Fruit fly (Drosophila melanogaster) whole organism, embryonic: ENCODE data around the gene CG8112.

Experiments
- Asciz ChIP-seq: fragments of 200-800 bp; sonication (Bioruptor generic); optimal IDR thresholded peaks from 2 replicates; lab custom pipeline; 2017; ENCODE audit warnings: missing biosample characterization, mild to moderate bottlenecking, missing genetic modification characterization, missing genetic modification reagents
- Atf6 ChIP-seq: fragments of 200-800 bp; sonication (Bioruptor generic); IDR thresholded peaks from 2 replicates; pipeline ENCODE4 v1.3.6; 2022; ENCODE audit warnings: missing biosample characterization, missing genetic modification characterization
- Bteb2 ChIP-seq: fragments of 200-800 bp; sonication (Bioruptor generic); optimal IDR thresholded peaks from 2 replicates; lab custom pipeline; 2016; ENCODE audit warnings: missing biosample characterization, missing genetic modification characterization
- C15 ChIP-seq: fragments of 200-800 bp; sonication (Bioruptor generic); IDR thresholded peaks from 3 replicates; pipeline ENCODE4 v1.3.6; 2022; ENCODE audit warnings: missing biosample characterization, missing genetic modification characterization
- CG11093 ChIP-seq: fragments of 200-800 bp; sonication (Bioruptor generic); IDR thresholded peaks from 3 replicates; pipeline ENCODE4 v1.3.6; 2022; ENCODE audit warnings: missing biosample characterization, missing genetic modification characterization
- CG1233 ChIP-seq: fragments of 200-800 bp; sonication (Bioruptor generic); optimal IDR thresholded peaks from 4 replicates; lab custom pipeline; 2018; ENCODE audit warnings: missing biosample characterization, mild to moderate bottlenecking, missing genetic modification characterization
- CG13123 ChIP-seq: fragments of 200-800 bp; sonication (Bioruptor generic); optimal IDR thresholded peaks from 2 replicates; lab custom pipeline; 2016; ENCODE audit warnings: missing biosample characterization, missing genetic modification characterization
- CG13624 ChIP-seq: fragments of 200-800 bp; sonication (Bioruptor generic); optimal IDR thresholded peaks from 2 replicates; lab custom pipeline; 2016; ENCODE audit warnings: missing biosample characterization, missing genetic modification characterization
- CG15479 ChIP-seq: fragments of 200-800 bp; sonication (Bioruptor generic); optimal IDR thresholded peaks from 3 replicates; lab custom pipeline; 2019; ENCODE audit warnings: missing biosample characterization, mild to moderate bottlenecking, missing genetic modification characterization, moderate library complexity
- CG15601 ChIP-seq: fragments of 200-800 bp; sonication (Bioruptor generic); optimal IDR thresholded peaks from 3 replicates; lab custom pipeline; 2019; ENCODE audit warnings: missing biosample characterization, mild to moderate bottlenecking, missing genetic modification characterization, moderate library complexity
- CG17829 ChIP-seq: fragments of 200-800 bp; optimal IDR thresholded peaks from 2 replicates; lab custom pipeline; 2019; ENCODE audit warnings: missing biosample characterization, mild to moderate bottlenecking, missing genetic modification characterization, moderate library complexity
- CG18476 ChIP-seq: fragments of 200-800 bp; sonication (Bioruptor generic); optimal IDR thresholded peaks from 2 replicates; lab custom pipeline; 2016; ENCODE audit warnings: missing biosample characterization, mild to moderate bottlenecking, missing genetic modification characterization
- CG2199 ChIP-seq: fragments of 200-800 bp; sonication (Bioruptor generic); IDR thresholded peaks from 3 replicates; pipeline ENCODE4 v1.3.6; 2022; ENCODE audit warnings: missing biosample characterization, missing genetic modification characterization
- CG2875 ChIP-seq: fragments of 200-800 bp; sonication (Bioruptor generic); optimal IDR thresholded peaks from 2 replicates; lab custom pipeline; 2017; ENCODE audit warnings: missing biosample characterization, mild to moderate bottlenecking, missing genetic modification characterization, missing genetic modification reagents
- CG31224 ChIP-seq: fragments of 200-800 bp; sonication (Bioruptor generic); IDR thresholded peaks from 2 replicates; pipeline ENCODE4 v1.3.6; 2022; ENCODE audit warnings: missing biosample characterization, missing genetic modification characterization
- CG3726 ChIP-seq: fragments of 200-800 bp; sonication (Bioruptor generic); IDR thresholded peaks from 3 replicates; pipeline ENCODE4, ENCODE4 v1.3.6; 2022; ENCODE audit warnings: missing biosample characterization, missing genetic modification characterization
- CG42726 ChIP-seq: fragments of 200-800 bp; sonication (Bioruptor generic); IDR thresholded peaks from 2 replicates; pipeline ENCODE4 v1.3.6; 2022; ENCODE audit warnings: missing biosample characterization, missing genetic modification characterization; ENCODE audit not compliant: partially characterized antibody
- CG4328 ChIP-seq: fragments of 200-800 bp; sonication (Bioruptor generic); optimal IDR thresholded peaks from 3 replicates; lab custom pipeline; 2017; ENCODE audit warnings: missing biosample characterization, missing genetic modification reagents, missing genetic modification characterization
- CG4707 ChIP-seq: fragments of 200-800 bp; sonication (Bioruptor generic); optimal IDR thresholded peaks from 2 replicates; lab custom pipeline; 2018; ENCODE audit warnings: missing biosample characterization, mild to moderate bottlenecking, missing genetic modification characterization, moderate library complexity
- CG7928 ChIP-seq: fragments of 200-800 bp; sonication (Bioruptor generic); optimal IDR thresholded peaks from 2 replicates; lab custom pipeline; 2017; ENCODE audit warnings: missing biosample characterization, mild to moderate bottlenecking, missing genetic modification characterization
- Chrac-16 ChIP-seq: fragments of 200-800 bp; sonication (Bioruptor generic); optimal IDR thresholded peaks from 3 replicates; lab custom pipeline; 2016; ENCODE audit warnings: missing biosample characterization, missing genetic modification characterization
- CkIIα-i1 ChIP-seq: fragments of 200-800 bp; sonication (Bioruptor generic); IDR thresholded peaks from 2 replicates; pipeline ENCODE4 v1.3.6; 2022; ENCODE audit warnings: missing biosample characterization, missing genetic modification characterization
- Dbx ChIP-seq: fragments of 200-800 bp; sonication (Bioruptor generic); IDR thresholded peaks from 3 replicates; pipeline ENCODE4 v1.3.6; 2022; ENCODE audit warnings: missing biosample characterization, missing genetic modification characterization
- Dll ChIP-seq: fragments of 200-800 bp; sonication (Bioruptor generic); IDR thresholded peaks from 4 replicates; pipeline ENCODE4 v1.3.6; 2022; ENCODE audit warnings: missing biosample characterization, missing genetic modification characterization; ENCODE audit not compliant: partially characterized antibody
- Eip74EF ChIP-seq, 2 experiments: fragments of 200-800 bp in 1 of 2; fragments of >200 bp in 1 of 2; sonication (Bioruptor generic) in 1 of 2; optimal IDR thresholded peaks; 2 replicates each; lab custom pipeline; 2017 to 2019; ENCODE audit warnings: missing biosample characterization in 2 of 2, missing genetic modification characterization in 2 of 2, mild to moderate bottlenecking in 1 of 2, moderate library complexity in 1 of 2
- Fer2 ChIP-seq: fragments of 200-800 bp; sonication (Bioruptor generic); optimal IDR thresholded peaks from 2 replicates; lab custom pipeline; 2018; ENCODE audit warnings: missing biosample characterization, mild to moderate bottlenecking, missing genetic modification characterization, moderate library complexity
- H15 ChIP-seq: fragments of 200-800 bp; sonication (Bioruptor generic); IDR thresholded peaks from 3 replicates; pipeline ENCODE4 v1.3.6; 2022; ENCODE audit warnings: missing biosample characterization, missing genetic modification characterization
- HLH3B ChIP-seq: fragments of 200-800 bp; sonication (Bioruptor generic); IDR thresholded peaks from 2 replicates; pipeline ENCODE4 v1.3.6; 2022; ENCODE audit warnings: missing biosample characterization, missing genetic modification characterization
- Hr39 ChIP-seq: fragments of >200 bp; optimal IDR thresholded peaks from 2 replicates; lab custom pipeline; 2017
- Mes4 ChIP-seq: fragments of 200-800 bp; sonication (Bioruptor generic); optimal IDR thresholded peaks from 2 replicates; lab custom pipeline; 2016; ENCODE audit warnings: missing biosample characterization, missing genetic modification characterization
- NFAT ChIP-seq: fragments of 200-800 bp; sonication (Bioruptor generic); IDR thresholded peaks from 2 replicates; pipeline ENCODE4 v1.3.6; 2022; ENCODE audit warnings: missing biosample characterization, missing genetic modification characterization
- Nf-YB ChIP-seq: fragments of 200-800 bp; sonication (Bioruptor generic); optimal IDR thresholded peaks from 3 replicates; lab custom pipeline; 2019; ENCODE audit warnings: missing biosample characterization, mild to moderate bottlenecking, missing genetic modification characterization, moderate library complexity
- Pdp1 ChIP-seq, 2 experiments: fragments of 200-800 bp; sonication (Bioruptor generic); optimal IDR thresholded peaks; 3 replicates each; lab custom pipeline; 2016; ENCODE audit warnings: missing biosample characterization in 2 of 2, missing genetic modification characterization in 2 of 2, mild to moderate bottlenecking in 1 of 2, moderate library complexity in 1 of 2
- Rfx ChIP-seq: fragments of 200-800 bp; sonication (Bioruptor generic); IDR thresholded peaks from 2 replicates; pipeline ENCODE4 v1.3.6; 2022; ENCODE audit warnings: missing biosample characterization, missing genetic modification characterization
- Usf ChIP-seq: fragments of 200-800 bp; sonication (Bioruptor generic); optimal IDR thresholded peaks from 2 replicates; lab custom pipeline; 2017; ENCODE audit warnings: missing genotype, missing biosample characterization, missing genetic modification characterization
- ara ChIP-seq: fragments of 200-800 bp; sonication (Bioruptor generic); IDR thresholded peaks from 2 replicates; pipeline ENCODE4 v1.3.6; 2022; ENCODE audit warnings: missing biosample characterization, missing genetic modification characterization
- ase ChIP-seq: fragments of 200-800 bp; sonication (Bioruptor generic); IDR thresholded peaks from 3 replicates; pipeline ENCODE4 v1.3.6; 2022; ENCODE audit warnings: missing biosample characterization, missing genetic modification characterization
- en ChIP-seq: fragments of 200-800 bp; sonication (Bioruptor generic); optimal IDR thresholded peaks from 2 replicates; lab custom pipeline; 2016; ENCODE audit warnings: missing biosample characterization, missing genetic modification characterization
- ewg ChIP-seq: fragments of 200-800 bp; sonication (Bioruptor generic); optimal IDR thresholded peaks from 3 replicates; lab custom pipeline; 2017; ENCODE audit warnings: mild to moderate bottlenecking, missing biosample characterization, missing genetic modification reagents, missing genetic modification characterization
- eyg ChIP-seq: fragments of 200-800 bp; sonication (Bioruptor generic); optimal IDR thresholded peaks from 3 replicates; lab custom pipeline; 2016; ENCODE audit warnings: missing biosample characterization, missing genetic modification characterization
- ken ChIP-seq: fragments of 200-800 bp; sonication (Bioruptor generic); IDR thresholded peaks from 3 replicates; pipeline ENCODE4 v1.3.6; 2022; ENCODE audit warnings: missing biosample characterization, missing genetic modification characterization
- klu ChIP-seq: fragments of 200-800 bp; sonication (Bioruptor generic); IDR thresholded peaks from 2 replicates; pipeline ENCODE4 v1.3.6; 2022; ENCODE audit warnings: missing biosample characterization, missing genetic modification characterization
- phol ChIP-seq: fragments of 200-800 bp; sonication (Bioruptor generic); optimal IDR thresholded peaks from 3 replicates; lab custom pipeline; 2018; ENCODE audit warnings: missing biosample characterization, mild to moderate bottlenecking, missing genetic modification characterization, moderate library complexity
- ranshi ChIP-seq: fragments of 200-800 bp; sonication (Bioruptor generic); IDR thresholded peaks from 2 replicates; pipeline ENCODE4 v1.3.6; 2022; ENCODE audit warnings: missing biosample characterization, missing genetic modification characterization
- repo ChIP-seq: fragments of 200-800 bp; sonication (Bioruptor generic); optimal IDR thresholded peaks from 2 replicates; lab custom pipeline; 2016; ENCODE audit warnings: missing biosample characterization, missing genetic modification characterization
- tna ChIP-seq: fragments of 200-800 bp; sonication (Bioruptor generic); IDR thresholded peaks from 2 replicates; pipeline ENCODE4 v1.3.6; 2022; ENCODE audit warnings: missing biosample characterization, missing genetic modification characterization; ENCODE audit not compliant: partially characterized antibody
- ttk ChIP-seq: fragments of 200-800 bp; sonication (Bioruptor generic); IDR thresholded peaks from 2 replicates; pipeline ENCODE4 v2.1.2; 2022; ENCODE audit warnings: missing biosample characterization, missing genetic modification characterization
- wdn ChIP-seq: fragments of 200-800 bp; sonication (Bioruptor generic); IDR thresholded peaks from 2 replicates; pipeline ENCODE4 v1.3.6; 2022; ENCODE audit warnings: missing biosample characterization, missing genetic modification characterization
- zen2 ChIP-seq: fragments of 200-800 bp; sonication (Bioruptor generic); IDR thresholded peaks from 3 replicates; pipeline ENCODE4 v1.3.6; 2022; ENCODE audit warnings: missing biosample characterization, missing genetic modification characterization; ENCODE audit not compliant: partially characterized antibody

The CG8112 gene

DNA sequence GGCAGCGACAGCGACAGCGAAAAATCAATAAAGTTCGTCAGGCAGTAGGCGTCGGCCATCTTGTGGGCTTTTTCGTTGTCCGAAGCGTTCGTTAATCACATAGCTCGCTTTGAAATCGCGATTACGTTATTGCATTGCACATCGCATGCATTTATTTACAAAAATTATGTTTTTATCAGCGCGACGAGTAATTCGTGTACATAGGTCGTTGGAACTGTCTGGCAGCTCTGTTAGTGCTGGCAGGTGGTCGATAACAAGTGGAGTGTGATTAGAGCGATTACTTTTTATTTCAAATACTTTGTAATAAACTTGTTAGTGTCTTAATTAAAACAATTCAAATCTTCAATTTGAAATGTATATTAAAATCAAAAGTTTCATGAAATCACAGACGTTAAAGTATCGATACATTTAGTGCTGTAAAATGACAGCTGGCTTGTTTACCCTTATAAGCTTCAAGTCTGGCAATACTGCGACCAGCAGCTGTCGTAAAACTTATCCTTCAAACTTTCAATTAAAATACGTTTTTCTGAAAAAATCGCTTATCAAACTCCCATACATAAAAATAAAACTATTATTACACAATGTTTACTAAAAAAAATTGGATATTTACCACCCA is 49.0 kb upstream of the CG8112 start, which contains the start of gene CG8032 (continued):
- TF ChIP-seq CG15601 (tag; lab: Kevin White, UChicago) (peak; percentile 41), eyg (peak; percentile 31), CG3726 (no peak), Pdp1 (GFP tag; optimal IDR thresholded peaks at IDR 0.05; lab: Kevin White, UChicago) (peak; percentile 15 to 47), repo (GFP tag; lab: Kevin White, UChicago) (no peak), CG2199 (GFP tag; lab: Robert Waterston, UW) (no peak), CkIIα-i1 (GFP tag; lab: Robert Waterston, UW) (no peak), H15 (GFP tag; lab: Robert Waterston, UW) (peak; percentile 22; the same call in 1 of the 3 replicates), CG15479 (GFP tag; lab: Kevin White, UChicago) (no peak), CG7928 (no peak), CG4707 (GFP tag; lab: Kevin White, UChicago) (no peak), CG2875 (GFP tag; lab: Kevin White, UChicago) (no peak), CG11093 (GFP tag; lab: Robert Waterston, UW) (no peak), CG18476 (GFP tag; lab: Kevin White, UChicago) (peak; percentile 36), CG13624 (GFP tag; lab: Kevin White, UChicago) (peak; percentile 57), Fer2 (tag; lab: Kevin White, UChicago) (no peak), Usf (GFP tag; lab: Kevin White, UChicago) (no peak), CG17829 (tag; lab: Kevin White, UChicago) (peak; percentile 52), Asciz (GFP tag; lab: Kevin White, UChicago) (no peak), CG4328 (GFP tag; lab: Kevin White, UChicago) (peak; percentile 53), CG13123 (GFP tag; lab: Kevin White, UChicago) (peak; percentile 7), ewg (GFP tag; lab: Kevin White, UChicago) (no peak), Atf6 (GFP tag; lab: Robert Waterston, UW) (peak; percentile 39; the same call in 1 of the 2 replicates), Dll (peak; percentile 78), wdn (GFP tag; lab: Robert Waterston, UW) (no peak), Mes4 (GFP tag; lab: Kevin White, UChicago) (peak; percentile 38), CG1233 (no peak), Rfx (GFP tag; lab: Robert Waterston, UW) (peak; percentile 50), zen2 (GFP tag; lab: Robert Waterston, UW) (0 out of 3 replicates have a peak, but pooled peaks have one; percentile 31), C15 (no peak), Eip74EF (GFP tag; optimal IDR thresholded peaks at IDR 0.05; lab: Kevin White, UChicago) (no peak), klu (GFP tag; lab: Robert Waterston, UW) (no peak), phol (tag; lab: Kevin White, UChicago) (peak; percentile 64), Dbx (GFP tag; lab: Robert Waterston, UW) (peak; percentile 33; the same call in 1 of the 3 replicates), ttk (GFP tag; lab: Robert Waterston, UW) (peak; percentile 36; the same call in 1 of the 2 replicates), Hr39 (no peak), ase (peak; percentile 53; the same call in 2 of the 3 replicates), ken (GFP tag; lab: Robert Waterston, UW) (0 out of 3 replicates have a peak, but pooled peaks have one; percentile 4), Nf-YB (GFP tag; lab: Kevin White, UChicago) (no peak), Chrac-16 (peak; percentile 22), Bteb2 (GFP tag; lab: Kevin White, UChicago) (peak; percentile 31), HLH3B (no peak), CG42726 (GFP tag; lab: Robert Waterston, UW) (no peak), NFAT (GFP tag; lab: Robert Waterston, UW) (no peak), tna (GFP tag; lab: Robert Waterston, UW) (no peak; the same call in 1 of the 2 replicates), CG31224 (GFP tag; lab: Robert Waterston, UW) (no peak), ranshi (GFP tag; lab: Robert Waterston, UW) (no peak; the same call in 1 of the 2 replicates), en (GFP tag; lab: Kevin White, UChicago) (no peak), ara (GFP tag; lab: Robert Waterston, UW) (no peak)
